Worm (Caenorhabditis elegans) whole organism, L1 larva: ENCODE data around the gene sro-1.
"Not testable (repeated sequence)": the region's sequence is repeated elsewhere in the genome, so short reads cannot be mapped to it uniquely, and the experiment has no call there.

Source experiments
- C04F5.9 ChIP-seq: sonication (generic microtip); optimal IDR thresholded peaks from 2 replicates; lab custom pipeline; 2016; ENCODE audit warnings: missing genetic modification characterization, missing compliant biosample characterization
- C16A3.4 ChIP-seq: fragments of 150-350 bp; optimal IDR thresholded peaks from 2 replicates; lab custom pipeline; 2014; ENCODE audit warnings: missing biosample characterization, missing genetic modification characterization
- Y116A8C.19 ChIP-seq: sonication (generic microtip); optimal IDR thresholded peaks from 2 replicates; lab custom pipeline; 2016; ENCODE audit warnings: missing compliant biosample characterization, missing genetic modification characterization, borderline replicate concordance
- aha-1 ChIP-seq: fragments of 150-350 bp; optimal IDR thresholded peaks from 2 replicates; lab custom pipeline; 2014; ENCODE audit warnings: missing biosample characterization, missing genetic modification characterization
- aly-2 ChIP-seq: fragments of 150-350 bp; optimal IDR thresholded peaks from 2 replicates; lab custom pipeline; 2014; ENCODE audit warnings: missing biosample characterization, missing genetic modification characterization
- ama-1 ChIP-seq: fragments of 150-350 bp; optimal IDR thresholded peaks from 2 replicates; lab custom pipeline; 2014
- blmp-1 ChIP-seq: fragments of 150-350 bp; optimal IDR thresholded peaks from 2 replicates; lab custom pipeline; 2014; ENCODE audit warnings: missing biosample characterization, missing genetic modification characterization
- ceh-82 ChIP-seq, 3 experiments: fragments of 150-350 bp in 1 of 3; sonication (generic microtip) in 2 of 3; optimal IDR thresholded peaks; 2 replicates each; lab custom pipeline; 2014 to 2017; ENCODE audit warnings: missing biosample characterization in 3 of 3, missing genetic modification characterization in 3 of 3
- ces-1 ChIP-seq: fragments of 150-350 bp; optimal IDR thresholded peaks from 2 replicates; lab custom pipeline; 2014; ENCODE audit warnings: missing biosample characterization, missing genetic modification reagents, missing genetic modification characterization
- dsc-1 ChIP-seq: sonication (generic microtip); optimal IDR thresholded peaks from 2 replicates; lab custom pipeline; 2016; ENCODE audit warnings: mild to moderate bottlenecking, missing genetic modification characterization, missing compliant biosample characterization
- efl-1 ChIP-seq, 4 experiments: fragments of 150-350 bp; optimal IDR thresholded peaks in 3 of 4; peaks in 1 of 4; 1 replicate in 1 of 4; 2 replicates in 3 of 4; lab custom pipeline; 2014; ENCODE audit warnings: missing biosample characterization in 2 of 4, missing genetic modification characterization in 2 of 4, missing genetic modification reagents in 2 of 4
- efl-3 ChIP-seq: fragments of 200-800 bp; sonication (Bioruptor generic); optimal IDR thresholded peaks from 2 replicates; lab custom pipeline; 2018; ENCODE audit warnings: mild to moderate bottlenecking, missing genetic modification characterization, missing compliant biosample characterization
- fkh-10 ChIP-seq: sonication (generic microtip); optimal IDR thresholded peaks from 2 replicates; lab custom pipeline; 2017; ENCODE audit warnings: missing biosample characterization, missing genetic modification reagents, missing genetic modification characterization
- hlh-17 ChIP-seq: fragments of 200-800 bp; sonication (Bioruptor generic); optimal IDR thresholded peaks from 2 replicates; lab custom pipeline; 2018; ENCODE audit warnings: missing genetic modification characterization, mild to moderate bottlenecking, missing compliant biosample characterization, moderate library complexity, borderline replicate concordance
- isw-1 ChIP-seq: fragments of 200-800 bp; sonication (Bioruptor generic); IDR thresholded peaks from 2 replicates; pipeline ENCODE4 v1.3.6; 2022; ENCODE audit warnings: missing genetic modification characterization, missing compliant biosample characterization
- lin-13 ChIP-seq: fragments of 150-350 bp; optimal IDR thresholded peaks from 2 replicates; lab custom pipeline; 2014; ENCODE audit warnings: missing biosample characterization, missing genetic modification reagents, missing genetic modification characterization
- lin-14 ChIP-seq: fragments of 200-800 bp; sonication (Bioruptor generic); optimal IDR thresholded peaks from 2 replicates; lab custom pipeline; 2018; ENCODE audit warnings: mild to moderate bottlenecking, missing genetic modification characterization, moderate library complexity, missing compliant biosample characterization
- lin-15B ChIP-seq: fragments of 150-350 bp; sonication (generic microtip); optimal IDR thresholded peaks from 3 replicates; lab custom pipeline; 2014; ENCODE audit warnings: missing biosample characterization, missing genetic modification characterization
- lir-3 ChIP-seq: sonication (generic microtip); optimal IDR thresholded peaks from 2 replicates; lab custom pipeline; 2016; ENCODE audit warnings: mild to moderate bottlenecking, missing genetic modification characterization, moderate library complexity, missing compliant biosample characterization; ENCODE audit not compliant: poor library complexity
- lsy-2 ChIP-seq, 2 experiments: fragments of 150-350 bp; optimal IDR thresholded peaks; 2 replicates each; lab custom pipeline; 2014; ENCODE audit warnings: missing biosample characterization in 2 of 2, missing genetic modification characterization in 2 of 2
- mef-2 ChIP-seq: fragments of 150-350 bp; optimal IDR thresholded peaks from 2 replicates; lab custom pipeline; 2014; ENCODE audit warnings: missing biosample characterization, missing genetic modification characterization
- nhr-19 ChIP-seq: fragments of 200-800 bp; sonication (Bioruptor generic); conservative IDR thresholded peaks from 2 replicates; pipeline ENCODE4 v1.3.6; 2022; ENCODE audit warnings: missing genetic modification characterization, missing compliant biosample characterization
- nhr-20 ChIP-seq: sonication (generic microtip); optimal IDR thresholded peaks from 2 replicates; lab custom pipeline; 2016; ENCODE audit warnings: mild to moderate bottlenecking, missing genetic modification characterization, missing compliant biosample characterization
- nhr-28 ChIP-seq: fragments of 150-350 bp; optimal IDR thresholded peaks from 2 replicates; lab custom pipeline; 2014; ENCODE audit warnings: missing biosample characterization, missing genetic modification characterization
- nhr-85 ChIP-seq: sonication (generic microtip); peaks from one replicate; lab custom pipeline; 2016; ENCODE audit warnings: missing genetic modification characterization, inconsistent platforms, missing compliant biosample characterization
- nhr-90 ChIP-seq: sonication (generic microtip); optimal IDR thresholded peaks from 2 replicates; lab custom pipeline; 2016; ENCODE audit warnings: mild to moderate bottlenecking, missing genetic modification characterization, missing compliant biosample characterization; ENCODE audit not compliant: poor library complexity
- pag-3 ChIP-seq: sonication (generic microtip); optimal IDR thresholded peaks from 2 replicates; lab custom pipeline; 2017; ENCODE audit warnings: missing genetic modification characterization, mild to moderate bottlenecking, missing compliant biosample characterization, antibody characterized with exemption, borderline replicate concordance; ENCODE audit not compliant: insufficient read depth
- pax-3 ChIP-seq: fragments of 200-800 bp; sonication (Bioruptor generic); optimal IDR thresholded peaks from 2 replicates; lab custom pipeline; 2018; ENCODE audit warnings: mild to moderate bottlenecking, missing genetic modification characterization, moderate library complexity, missing compliant biosample characterization
- rnt-1 ChIP-seq: sonication (generic microtip); optimal IDR thresholded peaks from 2 replicates; lab custom pipeline; 2016; ENCODE audit warnings: mild to moderate bottlenecking, missing genetic modification characterization, moderate library complexity, missing compliant biosample characterization
- snu-23 ChIP-seq: sonication (generic microtip); optimal IDR thresholded peaks from 2 replicates; lab custom pipeline; 2016; ENCODE audit warnings: missing genetic modification characterization, missing compliant biosample characterization
- sptf-1 ChIP-seq: fragments of 150-350 bp; optimal IDR thresholded peaks from 2 replicates; lab custom pipeline; 2014; ENCODE audit warnings: missing biosample characterization, missing genetic modification characterization
- sup-37 ChIP-seq: fragments of 200-800 bp; sonication (Bioruptor generic); optimal IDR thresholded peaks from 2 replicates; lab custom pipeline; 2018; ENCODE audit warnings: mild to moderate bottlenecking, missing genetic modification characterization, missing compliant biosample characterization
- unc-130 ChIP-seq: fragments of 150-350 bp; optimal IDR thresholded peaks from 2 replicates; lab custom pipeline; 2017; ENCODE audit warnings: missing biosample characterization, missing genetic modification characterization, inconsistent platforms
- vab-15 ChIP-seq: sonication (generic microtip); optimal IDR thresholded peaks from 2 replicates; lab custom pipeline; 2017; ENCODE audit warnings: missing genotype, mild to moderate bottlenecking, missing genetic modification characterization, missing compliant biosample characterization
- xbp-1 ChIP-seq: sonication (generic microtip); optimal IDR thresholded peaks from 2 replicates; lab custom pipeline; 2016; ENCODE audit warnings: missing genetic modification characterization, missing compliant biosample characterization
- zip-4 ChIP-seq: fragments of 200-800 bp; sonication (Bioruptor generic); optimal IDR thresholded peaks from 2 replicates; lab custom pipeline; 2018; ENCODE audit warnings: mild to moderate bottlenecking, missing genetic modification characterization, moderate library complexity, missing compliant biosample characterization

Gene sro-1

DNA sequence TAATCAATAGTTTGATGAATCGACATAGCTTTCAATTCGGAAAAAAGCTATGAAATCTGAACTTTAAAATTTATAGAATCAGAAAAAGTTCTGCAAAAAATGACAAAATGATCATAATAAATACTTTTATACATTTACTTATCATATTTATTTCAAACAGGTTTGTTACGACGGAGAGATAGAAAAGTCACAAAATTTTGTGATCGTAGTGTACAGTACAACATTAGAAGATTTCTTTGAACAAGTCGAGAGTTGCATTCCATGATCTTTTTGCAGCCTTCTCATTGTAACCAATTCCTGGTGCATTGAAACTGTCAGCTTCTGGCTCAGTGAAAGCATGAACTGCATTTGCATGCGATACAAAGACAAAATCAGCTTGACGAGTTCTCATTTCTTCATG lies 9.2 kb downstream of the sro-1 start, which contains the start of gene D1022.3:
Gene D1022.3 (minus strand): TSS at position 101 of the 400 bp plus-strand sequence.
- TF ChIP-seq lir-3 = no peak
- TF ChIP-seq C04F5.9 (tag; lab: Kevin White, UChicago) = no peak
- TF ChIP-seq ces-1 (GFP tag; lab: Kevin White, UChicago) = no peak
- TF ChIP-seq vab-15 (tag; lab: Kevin White, UChicago) = no peak
- TF ChIP-seq zip-4 (GFP tag; lab: Kevin White, UChicago) = no peak
- TF ChIP-seq sptf-1 (tag; lab: Kevin White, UChicago) = no peak
- TF ChIP-seq lsy-2 (tag; optimal IDR thresholded peaks at IDR 0.05; lab: Kevin White, UChicago) = no peak
- no peak for TF ChIP-seq lin-13 (GFP tag; lab: Kevin White, UChicago)

DNA sequence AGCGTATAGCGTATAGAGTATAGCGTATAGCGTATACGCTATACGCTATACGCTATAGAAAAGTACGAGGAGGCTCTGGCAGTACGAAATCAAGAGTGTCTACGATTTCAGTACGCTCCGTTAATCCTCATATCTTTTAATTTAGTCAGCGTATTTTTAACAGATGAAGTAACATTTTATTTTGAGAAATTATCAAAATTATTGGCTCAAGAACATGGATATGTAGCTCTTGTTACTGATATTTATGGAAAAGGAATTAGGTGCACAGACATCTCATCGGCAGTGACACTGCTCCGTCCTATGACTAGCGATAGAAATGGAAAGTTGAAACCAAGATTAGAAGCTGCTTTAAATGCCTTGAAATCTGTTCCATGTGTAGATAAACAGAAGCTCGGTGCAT lies 30.5 kb downstream of the sro-1 start, which contains the start of gene K02A2.1:
Gene K02A2.1 (plus strand): TSS at position 301 of the 400 bp plus-strand sequence.
- TF ChIP-seq hlh-17; nhr-19 (GFP tag; lab: Robert Waterston, UW); efl-3 (GFP tag; lab: Kevin White, UChicago): not testable (repeated sequence)

DNA sequence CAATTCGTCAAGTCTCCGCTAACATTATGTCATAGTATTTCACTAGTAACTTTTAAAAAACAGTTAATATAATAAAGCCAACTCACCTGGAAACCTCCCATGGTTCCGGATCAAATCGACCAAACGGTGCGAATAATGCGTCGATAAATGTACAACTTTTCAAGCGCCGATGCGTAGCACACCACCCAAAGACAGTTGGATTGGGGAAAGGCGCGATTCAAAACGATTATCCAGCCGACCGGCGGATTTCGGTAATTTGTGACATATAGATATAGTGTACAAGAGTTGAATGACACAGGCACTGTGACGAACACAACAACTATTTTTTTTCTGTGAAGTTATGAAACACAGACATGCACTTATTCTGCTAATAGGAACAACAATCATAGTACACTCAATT lies 31.2 kb downstream of the sro-1 start, which contains the start of gene kcc-3:
Gene kcc-3 (minus strand): TSS at position 101 of the 400 bp plus-strand sequence.
- TF ChIP-seq nhr-85 (tag; lab: Kevin White, UChicago) (no peak), pag-3 (no peak), rnt-1 (tag; lab: Kevin White, UChicago) (no peak), fkh-10 (GFP tag; lab: Kevin White, UChicago) (no peak), snu-23 (GFP tag; lab: Kevin White, UChicago) (no peak), C04F5.9 (tag; lab: Kevin White, UChicago) (no peak), nhr-90 (tag; lab: Kevin White, UChicago) (no peak), lin-14 (GFP tag; lab: Kevin White, UChicago) (no peak), ama-1 (lab: Kevin White, UChicago) (no peak), mef-2 (no peak), lin-15B (tag; lab: Kevin White, UChicago) (no peak), nhr-28 (tag; lab: Kevin White, UChicago) (no peak), C16A3.4 (no peak), dsc-1 (tag; lab: Kevin White, UChicago) (no peak), Y116A8C.19 (no peak), nhr-20 (no peak), pax-3 (tag; lab: Kevin White, UChicago) (no peak), ceh-82 (tag; optimal IDR thresholded peaks at IDR 0.05; lab: Kevin White, UChicago) (no peak), ces-1 (GFP tag; lab: Kevin White, UChicago) (no peak)

DNA sequence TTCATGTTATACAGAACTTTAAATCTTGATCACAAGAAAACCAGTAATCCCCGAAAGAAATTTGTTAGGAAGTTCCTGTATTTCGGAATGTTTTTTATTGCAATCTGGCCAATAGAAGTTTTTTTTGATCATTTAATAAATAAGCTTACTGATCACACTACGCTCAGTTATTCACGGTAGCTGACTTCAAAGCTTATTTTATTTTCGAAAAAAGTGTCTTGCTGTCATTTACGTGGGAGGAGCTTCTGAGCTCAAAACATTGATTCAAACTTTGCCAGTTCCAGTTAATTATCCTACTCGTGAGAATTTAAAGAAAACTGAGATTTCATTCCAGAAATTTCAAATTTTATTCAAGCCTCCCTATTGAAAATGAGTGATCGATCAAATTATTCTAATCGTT lies 33.1 kb downstream of the sro-1 start, which contains the start of gene srd-54:
Gene srd-54 (plus strand): TSS at position 301 of the 400 bp plus-strand sequence.
- TF ChIP-seq dsc-1 (tag; lab: Kevin White, UChicago) = no peak
- no peak for TF ChIP-seq sup-37 (GFP tag; lab: Kevin White, UChicago)
- no peak for TF ChIP-seq aha-1
- TF ChIP-seq C16A3.4 = no peak
- TF ChIP-seq ces-1 (GFP tag; lab: Kevin White, UChicago) = no peak
- no peak for TF ChIP-seq blmp-1
- no peak for TF ChIP-seq efl-1 (optimal IDR thresholded peaks at IDR 0.05; lab: Kevin White, UChicago)
- no peak for TF ChIP-seq efl-1 (GFP tag; optimal IDR thresholded peaks at IDR 0.05 in 1 of 2; lab: Kevin White, UChicago)
- no peak for TF ChIP-seq isw-1 (GFP tag; lab: Robert Waterston, UW)
- no peak for TF ChIP-seq zip-4 (GFP tag; lab: Kevin White, UChicago)
- TF ChIP-seq unc-130 (tag; lab: Kevin White, UChicago) = no peak
- no peak for TF ChIP-seq aly-2 (tag; lab: Kevin White, UChicago)
- TF ChIP-seq snu-23 (GFP tag; lab: Kevin White, UChicago) = no peak
- no peak for TF ChIP-seq nhr-19 (GFP tag; lab: Robert Waterston, UW)
- TF ChIP-seq xbp-1 (tag; lab: Kevin White, UChicago) = no peak
- TF ChIP-seq hlh-17 = no peak
